Fruit fly (Drosophila melanogaster): ENCODE measurements around the gene IntS11.

IntS11 gene

DNA sequence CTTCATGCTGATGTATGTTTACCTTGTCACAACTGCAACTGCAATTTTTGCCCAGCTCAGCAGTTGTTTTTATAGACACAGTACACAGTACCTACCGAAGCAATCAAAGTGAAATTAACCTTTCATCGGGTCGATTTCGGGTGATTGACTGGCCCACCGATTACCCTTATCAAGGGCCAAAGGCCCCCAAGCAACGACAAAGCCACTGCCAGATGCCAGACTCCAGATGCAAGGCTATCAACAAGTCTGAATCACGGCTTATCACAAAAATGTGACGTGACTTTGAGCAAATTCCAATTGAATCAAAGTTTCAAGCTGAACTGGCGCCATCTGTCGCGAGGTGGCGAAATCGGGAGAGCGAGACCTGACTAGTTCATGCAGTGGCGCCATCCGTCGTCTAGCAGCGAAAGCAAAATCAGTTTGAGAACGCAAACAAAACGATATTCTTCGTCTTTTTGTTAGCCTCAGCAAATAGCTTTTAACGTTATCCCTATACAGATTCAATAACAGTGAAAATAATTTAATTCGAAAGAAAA lies 28.3 kb upstream of the IntS11 start, which contains the start of gene Obp99b (continued):
- TF ChIP-seq scrt (GFP tag; optimal IDR thresholded peaks at IDR 0.05) (peak; percentile 42), CG31441 (GFP tag; IDR thresholded peaks at IDR 0.05) (peak; percentile 53), CG5245 (GFP tag; optimal IDR thresholded peaks at IDR 0.05) (peak; percentile 91), gro (GFP tag; optimal IDR thresholded peaks at IDR 0.05) (no peak), crol (GFP tag; IDR thresholded peaks at IDR 0.05) (0 out of 2 replicates have a peak, but pooled peaks have one; percentile 28), tx (GFP tag; optimal IDR thresholded peaks at IDR 0.05) (peak; percentile 58), CG9817 (tag; optimal IDR thresholded peaks at IDR 0.05) (peak; percentile 66), CG5953 (GFP tag; IDR thresholded peaks at IDR 0.05) (peak; percentile 74; the same call in 1 of the 2 replicates), CG12236 (GFP tag; optimal IDR thresholded peaks at IDR 0.05) (peak; percentile 66), CG13287 (GFP tag; IDR thresholded peaks at IDR 0.05; ENCODE audit: partially characterized antibody) (no peak), Doc3 (GFP tag; IDR thresholded peaks at IDR 0.05; ENCODE audit: partially characterized antibody) (no peak), CG2116 (GFP tag; optimal IDR thresholded peaks at IDR 0.05) (peak; percentile 23), vvl (GFP tag; IDR thresholded peaks at IDR 0.05) (peak; percentile 89), CG11398 (GFP tag; optimal IDR thresholded peaks at IDR 0.05) (peak; percentile 58), chinmo (GFP tag; IDR thresholded peaks at IDR 0.05; ENCODE audit: partially characterized antibody) (peak; percentile 61; the same call in 1 of the 4 replicates), Mad (GFP tag; optimal IDR thresholded peaks at IDR 0.05) (peak; percentile 78), HmgD (GFP tag; optimal IDR thresholded peaks at IDR 0.05) (peak; percentile 80), nerfin-1 (tag; optimal IDR thresholded peaks at IDR 0.05) (peak; percentile 51), sqz (GFP tag; optimal IDR thresholded peaks at IDR 0.05) (peak; percentile 85), Dref (GFP tag; IDR thresholded peaks at IDR 0.05) (0 out of 2 replicates have a peak, but pooled peaks have one; percentile 10), phol (tag; optimal IDR thresholded peaks at IDR 0.05) (peak; percentile 51), CG10321 (GFP tag; IDR thresholded peaks at IDR 0.05) (no peak), CG11456 (GFP tag; IDR thresholded peaks at IDR 0.05) (peak; percentile 96), inv (GFP tag; IDR thresholded peaks at IDR 0.05; ENCODE audit: partially characterized antibody) (no peak), jigr1 (GFP tag; IDR thresholded peaks at IDR 0.05) (no peak), ci (GFP tag; IDR thresholded peaks at IDR 0.05) (peak; percentile 96), pzg (GFP tag; optimal IDR thresholded peaks at IDR 0.05) (no peak), CG10209 (GFP tag; optimal IDR thresholded peaks at IDR 0.05) (peak; percentile 73), CG1024 (GFP tag; IDR thresholded peaks at IDR 0.05) (peak; percentile 83), gsb-n (tag; optimal IDR thresholded peaks at IDR 0.05) (peak; percentile 67), CG18476 (GFP tag; optimal IDR thresholded peaks at IDR 0.05) (peak; percentile 47), sna (GFP tag; IDR thresholded peaks at IDR 0.05; ENCODE audit: partially characterized antibody) (no peak), sima (GFP tag; optimal IDR thresholded peaks at IDR 0.05) (no peak), gce (GFP tag; IDR thresholded peaks at IDR 0.05) (peak; percentile 91), wor (GFP tag; IDR thresholded peaks at IDR 0.05) (peak; percentile 57), Hr51 (GFP tag; optimal IDR thresholded peaks at IDR 0.05) (peak; percentile 42 to 66), ro (GFP tag; IDR thresholded peaks at IDR 0.05) (peak; percentile 45; the same call in 1 of the 2 replicates), klu (GFP tag; IDR thresholded peaks at IDR 0.05) (no peak), CG33213 (GFP tag; optimal IDR thresholded peaks at IDR 0.05) (peak; percentile 86), H15 (GFP tag; IDR thresholded peaks at IDR 0.05) (peak; percentile 90), D19A (tag; optimal IDR thresholded peaks at IDR 0.05) (peak; percentile 39), CG7745 (tag; optimal IDR thresholded peaks at IDR 0.05) (peak; percentile 49), CG10147 (GFP tag; optimal IDR thresholded peaks at IDR 0.05) (peak; percentile 36), HLHmδ (GFP tag; optimal IDR thresholded peaks at IDR 0.05) (peak; percentile 99), CG10654 (GFP tag; optimal IDR thresholded peaks at IDR 0.05) (peak; percentile 46), Asciz (GFP tag; optimal IDR thresholded peaks at IDR 0.05) (peak; percentile 84), Gug (GFP tag; IDR thresholded peaks at IDR 0.05) (peak; percentile 53; the same call in 3 of the 4 replicates), Hmx (GFP tag; optimal IDR thresholded peaks at IDR 0.05) (no peak), MESR4 (GFP tag; optimal IDR thresholded peaks at IDR 0.05) (peak; percentile 22), kah (GFP tag; optimal IDR thresholded peaks at IDR 0.05) (peak; percentile 79)

All from whole organism, embryonic.